Worm (Caenorhabditis elegans) whole organism, L4 larva: ENCODE data around the gene lips-5.

Experiments
- pqm-1 ChIP-seq: sonication (generic microtip); optimal IDR thresholded peaks from 2 replicates; lab custom pipeline; 2017; ENCODE audit warnings: missing biosample characterization, missing genetic modification characterization
- unc-62 ChIP-seq, 3 experiments: fragments of 150-350 bp in 1 of 3; sonication (generic microtip); optimal IDR thresholded peaks in 2 of 3; peaks in 1 of 3; 1 replicate in 1 of 3; 2 replicates in 2 of 3; lab custom pipeline; 2014 to 2017; ENCODE audit warnings: missing biosample characterization in 3 of 3, missing genetic modification characterization in 3 of 3, missing genetic modification reagents in 3 of 3, missing genotype in 1 of 3

- TF ChIP-seq pqm-1 (tag; lab: Kevin White, UChicago): no peak
- no peak for TF ChIP-seq unc-62 (GFP tag; optimal IDR thresholded peaks at IDR 0.05 in 1 of 2; lab: Kevin White, UChicago)
- no peak for TF ChIP-seq unc-62 (tag; optimal IDR thresholded peaks at IDR 0.05; lab: Kevin White, UChicago)
Observed at ce11 chrIV:11765507-11765906, 8.0 kb downstream of the lips-5 start.
